Worm (Caenorhabditis elegans) whole organism, late embryonic: Measurements from ENCODE around the gene arrd-28.
A peak's percentile ranks its signal among the peaks of the same experiment; 100 is the strongest.

Experiments
- ceh-6 ChIP-seq: fragments of 200-800 bp; sonication (Bioruptor generic); optimal IDR thresholded peaks from 2 replicates; lab custom pipeline; 2018; ENCODE audit warnings: mild to moderate bottlenecking, missing genetic modification characterization, missing compliant biosample characterization
- eyg-1 ChIP-seq: sonication (generic microtip); optimal IDR thresholded peaks from 2 replicates; lab custom pipeline; 2016; ENCODE audit warnings: missing genotype, missing genetic modification characterization, missing compliant biosample characterization
- fax-1 ChIP-seq: sonication (generic microtip); optimal IDR thresholded peaks from 2 replicates; lab custom pipeline; 2016; ENCODE audit warnings: missing genotype, missing genetic modification characterization, missing compliant biosample characterization
- hlh-30 ChIP-seq: sonication (generic microtip); optimal IDR thresholded peaks from 2 replicates; lab custom pipeline; 2017; ENCODE audit warnings: antibody characterized with exemption, missing genetic modification characterization, missing compliant biosample characterization; ENCODE audit not compliant: insufficient read depth
- nhr-232 ChIP-seq: sonication (generic microtip); optimal IDR thresholded peaks from 2 replicates; lab custom pipeline; 2016; ENCODE audit warnings: missing genetic modification characterization, missing compliant biosample characterization
- pag-3 ChIP-seq: sonication (generic microtip); optimal IDR thresholded peaks from 2 replicates; lab custom pipeline; 2016; ENCODE audit warnings: missing compliant biosample characterization, missing genetic modification characterization, borderline replicate concordance
- pqm-1 ChIP-seq: sonication (generic microtip); optimal IDR thresholded peaks from 2 replicates; lab custom pipeline; 2016; ENCODE audit warnings: missing genetic modification characterization, missing compliant biosample characterization
- ref-2 ChIP-seq: sonication (generic microtip); optimal IDR thresholded peaks from 2 replicates; lab custom pipeline; 2016; ENCODE audit warnings: missing genetic modification characterization, missing compliant biosample characterization
- syd-9 ChIP-seq: sonication (generic microtip); optimal IDR thresholded peaks from 2 replicates; lab custom pipeline; 2016; ENCODE audit warnings: mild to moderate bottlenecking, missing genetic modification characterization, moderate library complexity, missing compliant biosample characterization
- unc-42 ChIP-seq: sonication (generic microtip); optimal IDR thresholded peaks from 2 replicates; lab custom pipeline; 2016; ENCODE audit warnings: missing genotype, missing genetic modification characterization, missing compliant biosample characterization

Gene arrd-28

DNA sequence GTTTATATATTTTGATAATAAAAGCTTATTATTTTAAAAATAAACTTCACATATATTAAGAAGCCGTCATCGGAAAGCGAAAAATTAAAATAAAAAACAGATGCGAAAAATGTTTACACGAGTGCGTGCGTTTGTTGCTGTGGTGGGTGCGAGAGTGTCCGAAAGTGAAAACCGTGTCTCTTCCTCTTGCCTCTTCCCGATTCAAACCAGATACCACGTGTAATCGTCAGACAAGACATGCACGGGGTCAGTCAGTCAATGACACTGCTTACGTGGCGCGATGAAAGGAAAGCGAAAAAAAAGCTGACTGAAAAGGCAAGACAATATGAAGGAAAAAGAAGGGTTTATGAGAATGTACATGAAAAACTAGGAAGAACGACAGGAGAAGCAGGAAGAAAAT lies 47.1 kb downstream of the arrd-28 start:
- TF ChIP-seq nhr-232 (tag; lab: Kevin White, UChicago) (no peak), ref-2 (no peak), hlh-30 (tag; lab: Kevin White, UChicago) (peak; percentile 19)

DNA sequence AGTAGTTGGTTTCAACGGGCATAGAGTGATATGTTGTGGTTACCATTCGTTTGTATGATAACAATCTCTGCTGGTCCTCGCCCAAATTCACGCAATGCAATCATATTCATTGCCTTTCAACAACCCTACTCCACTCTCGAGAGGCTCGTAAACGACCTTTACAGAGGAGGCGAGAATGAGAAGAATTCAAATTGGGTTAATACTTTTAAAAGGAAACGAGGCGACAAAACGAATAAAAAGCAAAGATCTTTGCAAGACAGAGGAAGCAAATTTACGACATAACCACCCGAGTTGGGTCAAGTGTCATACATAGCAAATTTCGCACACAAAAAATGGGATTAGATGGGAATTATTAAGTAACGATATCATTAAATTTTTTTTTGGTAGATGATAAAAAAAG lies 48.6 kb downstream of the arrd-28 start:
- TF ChIP-seq syd-9 (tag; lab: Kevin White, UChicago) (no peak), ceh-6 (GFP tag; lab: Kevin White, UChicago) (no peak), pag-3 (no peak), unc-42 (tag; lab: Kevin White, UChicago) (peak; percentile 13), pqm-1 (no peak), eyg-1 (tag; lab: Kevin White, UChicago) (no peak), fax-1 (no peak)
